Fruit fly (Drosophila melanogaster) ovary, adult (tissue): ENCODE data around the gene CG9360.

Experiments used
- CG17801 ChIP-seq: fragments of 200-800 bp; optimal IDR thresholded peaks from 2 replicates; lab custom pipeline; 2019; ENCODE audit warnings: missing biosample characterization, mild to moderate bottlenecking, missing genetic modification characterization, moderate library complexity; ENCODE audit not compliant: partially characterized antibody

CG9360 gene

dm6 chrX:11764540-11765136, at the start of gene CG9360:
TSS of gene CG9360 (minus strand) at chrX:11764590.
- TF ChIP-seq CG17801 (GFP tag; lab: Kevin White, UChicago): no peak

- no peak for TF ChIP-seq CG17801 (GFP tag; lab: Kevin White, UChicago)
Observed at dm6 chrX:11813721-11814161, 49.4 kb upstream of the CG9360 start.

dm6 chrX:11812828-11813227, 48.4 kb upstream of the CG9360 start:
- TF ChIP-seq CG17801 (GFP tag; lab: Kevin White, UChicago): no peak

- TF ChIP-seq CG17801 (GFP tag; lab: Kevin White, UChicago): peak; percentile 81
Observed at dm6 chrX:11806867-11807747, 42.7 kb upstream of the CG9360 start, which contains the start of gene Hsc70-3. TSS of gene Hsc70-3 (minus strand) at chrX:11807117.

- TF ChIP-seq CG17801 (GFP tag; lab: Kevin White, UChicago): peak; percentile 43
Observed at dm6 chrX:11806196-11806595, 41.8 kb upstream of the CG9360 start.

dm6 chrX:11805066-11805766, 40.8 kb upstream of the CG9360 start:
- TF ChIP-seq CG17801 (GFP tag; lab: Kevin White, UChicago): no peak

- TF ChIP-seq CG17801 (GFP tag; lab: Kevin White, UChicago): no peak
Observed at dm6 chrX:11799931-11800330, 35.5 kb upstream of the CG9360 start.

dm6 chrX:11798522-11798921, 34.1 kb upstream of the CG9360 start:
- TF ChIP-seq CG17801 (GFP tag; lab: Kevin White, UChicago): no peak

- no peak for TF ChIP-seq CG17801 (GFP tag; lab: Kevin White, UChicago)
Observed at dm6 chrX:11796925-11797324, 32.5 kb upstream of the CG9360 start.

dm6 chrX:11793434-11793833, 29.0 kb upstream of the CG9360 start:
- no peak for TF ChIP-seq CG17801 (GFP tag; lab: Kevin White, UChicago)

- TF ChIP-seq CG17801 (GFP tag; lab: Kevin White, UChicago): peak; percentile 35
Observed at dm6 chrX:11792415-11793328, 28.3 kb upstream of the CG9360 start, which contains the start of gene CkIIbeta. TSS of gene CkIIbeta (plus strand) at chrX:11792533.

- no peak for TF ChIP-seq CG17801 (GFP tag; lab: Kevin White, UChicago)
Observed at dm6 chrX:11788187-11788870, 23.9 kb upstream of the CG9360 start.

- TF ChIP-seq CG17801 (GFP tag; lab: Kevin White, UChicago): no peak
Observed at dm6 chrX:11787081-11787480, 22.7 kb upstream of the CG9360 start, which contains the start of gene Karl. TSS of gene Karl (plus strand) at chrX:11787381.
